Fruit fly (Drosophila melanogaster) whole organism, pupa: Measurements from ENCODE around the gene DCP2.

ENCODE experiments used
- CG10348 ChIP-seq: fragments of 200-800 bp; sonication (Bioruptor generic); IDR thresholded peaks from 2 replicates; pipeline ENCODE4 v1.3.6; 2022; ENCODE audit warnings: missing biosample characterization, missing genetic modification characterization
- CG12605 ChIP-seq: fragments of 200-800 bp; sonication (Bioruptor generic); IDR thresholded peaks from 2 replicates; pipeline ENCODE4 v1.3.6; 2022; ENCODE audit warnings: missing biosample characterization, missing genetic modification characterization
- CG13204 ChIP-seq: fragments of 200-800 bp; sonication (Bioruptor generic); optimal IDR thresholded peaks from 2 replicates; lab custom pipeline; 2018; ENCODE audit warnings: missing biosample characterization, mild to moderate bottlenecking, missing genetic modification characterization, moderate library complexity
- CG14655 ChIP-seq: fragments of 200-800 bp; sonication (Bioruptor generic); optimal IDR thresholded peaks from 3 replicates; lab custom pipeline; 2017; ENCODE audit warnings: mild to moderate bottlenecking, missing biosample characterization, missing genetic modification reagents, missing genetic modification characterization
- CG15710 ChIP-seq: fragments of 200-800 bp; sonication (Bioruptor generic); optimal IDR thresholded peaks from 2 replicates; lab custom pipeline; 2018; ENCODE audit warnings: missing biosample characterization, mild to moderate bottlenecking, missing genetic modification characterization, moderate library complexity
- CG17806 ChIP-seq: fragments of 200-800 bp; sonication (Bioruptor generic); optimal IDR thresholded peaks from 2 replicates; lab custom pipeline; 2018; ENCODE audit warnings: missing biosample characterization, mild to moderate bottlenecking, missing genetic modification characterization, moderate library complexity
- CG32121 ChIP-seq: fragments of 200-800 bp; sonication (Bioruptor generic); IDR thresholded peaks from 2 replicates; pipeline ENCODE4 v1.3.6; 2022; ENCODE audit warnings: missing biosample characterization, missing genetic modification characterization
- CG34367 ChIP-seq: fragments of 200-800 bp; sonication (Bioruptor generic); optimal IDR thresholded peaks from 2 replicates; lab custom pipeline; 2018; ENCODE audit warnings: missing biosample characterization, mild to moderate bottlenecking, missing genetic modification characterization
- CG4496 ChIP-seq: fragments of 200-800 bp; sonication (Bioruptor generic); IDR thresholded peaks from 3 replicates; pipeline ENCODE4 v1.3.6; 2022; ENCODE audit warnings: missing biosample characterization, missing genetic modification characterization
- CG8159 ChIP-seq: fragments of 200-800 bp; sonication (Bioruptor generic); optimal IDR thresholded peaks from 3 replicates; lab custom pipeline; 2018; ENCODE audit warnings: missing biosample characterization, mild to moderate bottlenecking, missing genetic modification characterization, moderate library complexity
- CG8301 ChIP-seq: fragments of 200-800 bp; sonication (Bioruptor generic); optimal IDR thresholded peaks from 2 replicates; lab custom pipeline; 2018; ENCODE audit warnings: missing biosample characterization, mild to moderate bottlenecking, missing genetic modification characterization
- CG9948 ChIP-seq: fragments of 200-800 bp; sonication (Bioruptor generic); optimal IDR thresholded peaks from 2 replicates; lab custom pipeline; 2018; ENCODE audit warnings: missing biosample characterization, mild to moderate bottlenecking, missing genetic modification characterization, moderate library complexity
- D1 ChIP-seq: fragments of 200-800 bp; sonication (Bioruptor generic); optimal IDR thresholded peaks from 2 replicates; lab custom pipeline; 2018; ENCODE audit warnings: missing biosample characterization, mild to moderate bottlenecking, missing genetic modification characterization, moderate library complexity
- EcR ChIP-seq: fragments of 200-800 bp; sonication (Bioruptor generic); optimal IDR thresholded peaks from 3 replicates; lab custom pipeline; 2019; ENCODE audit warnings: missing biosample characterization, missing genetic modification characterization, mild to moderate bottlenecking, moderate library complexity, missing genetic modification reagents
- Ets98B ChIP-seq: fragments of 200-800 bp; sonication (Bioruptor generic); IDR thresholded peaks from 2 replicates; pipeline ENCODE4 v1.3.6; 2022; ENCODE audit warnings: missing biosample characterization, missing genetic modification characterization
- Pif1A ChIP-seq: fragments of 200-800 bp; sonication (Bioruptor generic); optimal IDR thresholded peaks from 3 replicates; lab custom pipeline; 2016; ENCODE audit warnings: missing biosample characterization, missing genetic modification characterization
- Pif1B ChIP-seq: fragments of 200-800 bp; sonication (Bioruptor generic); optimal IDR thresholded peaks from 3 replicates; lab custom pipeline; 2016; ENCODE audit warnings: missing biosample characterization, missing genetic modification characterization
- Snoo ChIP-seq: fragments of 200-800 bp; sonication (Bioruptor generic); optimal IDR thresholded peaks from 3 replicates; lab custom pipeline; 2017; ENCODE audit warnings: missing biosample characterization, mild to moderate bottlenecking, missing genetic modification characterization, inconsistent platforms
- fd96Ca ChIP-seq: fragments of 200-800 bp; sonication (Bioruptor generic); IDR thresholded peaks from 3 replicates; pipeline ENCODE4 v1.3.6; 2022; ENCODE audit warnings: missing biosample characterization, missing genetic modification characterization
- gl ChIP-seq: fragments of 200-800 bp; sonication (Bioruptor generic); optimal IDR thresholded peaks from 2 replicates; lab custom pipeline; 2018; ENCODE audit warnings: missing biosample characterization, mild to moderate bottlenecking, missing genetic modification characterization
- rn ChIP-seq: fragments of 200-800 bp; sonication (Bioruptor generic); IDR thresholded peaks from 2 replicates; pipeline ENCODE4 v1.3.6; 2022; ENCODE audit warnings: missing biosample characterization, missing genetic modification characterization

DCP2 gene

dm6 chr3L:15837209-15837608 lies 11.0 kb upstream of the DCP2 start, which contains the start of gene CG15715:
CG15715 (minus strand) TSS chr3L:15837482.
- TF ChIP-seq D1 (tag; lab: Kevin White, UChicago) (peak; percentile 66), CG9948 (tag; lab: Kevin White, UChicago) (no peak), CG14655 (GFP tag; lab: Kevin White, UChicago) (no peak), CG15710 (tag; lab: Kevin White, UChicago) (no peak)

DNA sequence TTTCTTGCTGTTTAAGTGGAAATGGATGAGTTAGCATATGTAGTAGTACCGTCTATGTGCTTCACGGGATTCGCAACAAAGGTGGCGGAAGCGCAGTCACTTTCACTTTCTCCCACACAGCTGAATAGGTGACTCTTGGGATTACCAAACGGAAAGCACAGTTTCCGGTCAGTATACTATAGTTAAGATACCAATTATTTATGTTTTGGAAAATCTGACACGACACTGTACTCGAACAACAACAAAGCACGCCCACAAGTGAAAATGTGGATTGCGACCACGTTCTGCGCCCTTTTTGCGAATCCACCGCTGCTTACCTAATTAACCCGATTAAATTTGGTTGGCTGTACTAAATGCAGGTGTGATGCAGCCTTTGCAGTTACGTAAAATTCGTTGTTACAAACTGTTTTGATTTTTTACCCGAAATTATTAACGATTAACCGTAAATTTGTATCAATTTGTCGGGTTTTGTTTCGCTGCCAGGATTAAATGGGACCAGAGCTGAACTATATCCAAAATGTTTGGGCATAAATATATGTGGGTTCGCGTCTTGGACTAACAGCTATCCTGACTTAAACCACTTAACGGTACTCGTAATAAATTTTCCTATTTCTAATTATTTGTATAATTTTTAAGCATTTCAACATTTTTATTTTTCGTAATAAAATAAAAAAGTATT lies 8.8 kb upstream of the DCP2 start, which contains the start of gene CG18081:
Gene CG18081, minus strand, starts transcription at position 512 of the 679 bp plus-strand sequence.
- no peak for TF ChIP-seq CG9948 (tag; lab: Kevin White, UChicago)
- TF ChIP-seq CG8301 (tag; lab: Kevin White, UChicago) = no peak
- TF ChIP-seq CG12605 = no peak
- TF ChIP-seq Pif1B (GFP tag; lab: Kevin White, UChicago) = no peak
- peak; percentile 68 for TF ChIP-seq D1 (tag; lab: Kevin White, UChicago)

DNA sequence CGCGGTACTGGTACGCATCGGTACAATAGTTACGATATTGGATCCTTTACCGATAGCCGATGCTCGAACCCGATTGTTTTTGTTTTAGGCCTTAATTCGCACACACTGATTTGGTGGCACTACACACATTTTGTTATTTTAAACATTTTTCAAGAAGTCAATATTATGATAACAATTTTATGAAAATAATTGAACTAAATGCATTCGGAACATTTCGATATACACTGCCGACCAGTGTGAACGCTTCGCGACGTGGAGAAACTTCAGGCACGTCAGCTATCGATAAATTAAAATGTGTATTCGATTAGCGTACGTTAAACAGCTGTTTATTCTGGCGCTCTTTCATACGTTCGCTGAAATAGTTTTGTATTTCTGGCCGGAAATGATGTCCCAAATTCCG lies 5.9 kb upstream of the DCP2 start, which contains the start of gene CG12713:
Gene CG12713, plus strand, starts transcription at position 319 of the 400 bp plus-strand sequence.
- no peak for TF ChIP-seq CG10348 (GFP tag; lab: Robert Waterston, UW)
- no peak for TF ChIP-seq EcR (GFP tag; lab: Kevin White, UChicago)
- no peak for TF ChIP-seq CG12605
- TF ChIP-seq CG34367 = no peak
- no peak for TF ChIP-seq CG13204 (GFP tag; lab: Kevin White, UChicago)
- no peak for TF ChIP-seq CG8159 (tag; lab: Kevin White, UChicago)
- no peak for TF ChIP-seq gl (tag; lab: Kevin White, UChicago)
- TF ChIP-seq Snoo (tag; lab: Kevin White, UChicago) = no peak
- no peak for TF ChIP-seq D1 (tag; lab: Kevin White, UChicago)
- TF ChIP-seq CG17806 = no peak
- TF ChIP-seq CG32121 = no peak
- TF ChIP-seq Pif1A (GFP tag; lab: Kevin White, UChicago) = no peak
- TF ChIP-seq fd96Ca (GFP tag; lab: Robert Waterston, UW) = no peak

dm6 chr3L:15826985-15827635 lies 887 bp upstream of the DCP2 start:
- TF ChIP-seq Pif1B (GFP tag; lab: Kevin White, UChicago) (peak; percentile 87), CG8159 (tag; lab: Kevin White, UChicago) (peak; percentile 100), Pif1A (GFP tag; lab: Kevin White, UChicago) (peak; percentile 90), CG8301 (tag; lab: Kevin White, UChicago) (peak; percentile 86), rn (no peak), fd96Ca (GFP tag; lab: Robert Waterston, UW) (no peak), CG17806 (peak; percentile 88), CG9948 (tag; lab: Kevin White, UChicago) (peak; percentile 87), CG15710 (tag; lab: Kevin White, UChicago) (peak; percentile 92), CG12605 (peak; percentile 60; the same call in 1 of the 2 replicates), D1 (tag; lab: Kevin White, UChicago) (peak; percentile 95), CG32121 (peak; percentile 73), CG34367 (peak; percentile 82), EcR (GFP tag; lab: Kevin White, UChicago) (no peak), Snoo (tag; lab: Kevin White, UChicago) (peak; percentile 88), CG4496 (GFP tag; lab: Robert Waterston, UW) (peak; percentile 75), CG14655 (GFP tag; lab: Kevin White, UChicago) (no peak), gl (tag; lab: Kevin White, UChicago) (peak; percentile 34), CG13204 (GFP tag; lab: Kevin White, UChicago) (no peak), Ets98B (peak; percentile 73), CG10348 (GFP tag; lab: Robert Waterston, UW) (no peak)
- TF ChIP-seq, all 21 proteins: peak for 15

DNA sequence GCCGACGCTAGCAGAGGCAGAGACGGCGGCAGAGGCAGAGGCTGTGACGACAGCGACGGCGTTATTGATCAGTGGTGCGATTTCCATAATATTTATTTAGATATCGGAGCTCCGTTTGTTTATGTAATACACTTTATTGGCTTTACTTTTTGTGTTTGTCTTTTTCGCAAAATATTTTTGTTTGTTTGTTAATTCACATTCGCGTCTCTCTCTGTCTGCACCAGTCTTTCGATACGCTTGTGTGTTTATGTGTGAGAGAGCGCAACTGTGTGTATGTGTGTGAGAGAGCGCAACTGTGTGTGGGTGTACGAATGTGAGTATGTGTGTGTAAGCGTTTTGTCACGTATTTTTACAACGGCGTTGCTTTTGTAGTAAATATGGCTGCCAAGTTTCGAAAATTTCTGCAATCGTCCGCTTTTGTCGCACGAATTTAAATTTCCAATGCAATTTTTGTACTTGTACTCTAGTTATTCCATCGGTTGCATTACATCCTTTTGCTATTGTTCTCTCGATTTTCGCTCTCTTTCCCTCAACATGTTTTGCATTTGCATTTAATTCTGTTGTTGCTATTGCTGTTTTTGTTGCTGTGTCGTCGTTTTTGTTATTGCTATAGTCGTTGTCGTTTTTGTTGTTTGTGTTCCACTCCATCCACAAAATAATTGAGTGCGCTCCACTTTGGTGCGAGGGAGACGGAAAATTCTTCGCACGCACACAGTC lies 572 bp downstream of the DCP2 start:
- TF ChIP-seq rn (no peak), Pif1A (GFP tag; lab: Kevin White, UChicago) (peak; percentile 62), gl (tag; lab: Kevin White, UChicago) (no peak), CG32121 (peak; percentile 78), Snoo (tag; lab: Kevin White, UChicago) (peak; percentile 45), D1 (tag; lab: Kevin White, UChicago) (no peak), CG9948 (tag; lab: Kevin White, UChicago) (no peak), fd96Ca (GFP tag; lab: Robert Waterston, UW) (peak; percentile 17; the same call in 1 of the 3 replicates), CG13204 (GFP tag; lab: Kevin White, UChicago) (no peak), CG10348 (GFP tag; lab: Robert Waterston, UW) (no peak), CG34367 (no peak), CG12605 (peak; percentile 74), Ets98B (peak; percentile 77), CG8159 (tag; lab: Kevin White, UChicago) (peak; percentile 12), CG17806 (no peak), EcR (GFP tag; lab: Kevin White, UChicago) (peak; percentile 55), Pif1B (GFP tag; lab: Kevin White, UChicago) (peak; percentile 38), CG8301 (tag; lab: Kevin White, UChicago) (no peak), CG4496 (GFP tag; lab: Robert Waterston, UW) (peak; percentile 62; the same call in 2 of the 3 replicates), CG15710 (tag; lab: Kevin White, UChicago) (no peak), CG14655 (GFP tag; lab: Kevin White, UChicago) (peak; percentile 14)
